Worm (Caenorhabditis elegans): Measurements from ENCODE around the gene C14C11.4.

The C14C11.4 gene

ce11 chrV:5693595-5693994 is 46.2 kb downstream of the C14C11.4 start (continued):
- no peak for TF ChIP-seq alr-1 (tag; optimal IDR thresholded peaks at IDR 0.05; ENCODE audit: borderline replicate concordance)
- TF ChIP-seq pqm-1 (tag; optimal IDR thresholded peaks at IDR 0.05): no peak
- TF ChIP-seq xbp-1 (tag; optimal IDR thresholded peaks at IDR 0.05): no peak
- no peak for TF ChIP-seq nhr-84 (tag; optimal IDR thresholded peaks at IDR 0.05)
- no peak for TF ChIP-seq fkh-4 (tag; optimal IDR thresholded peaks at IDR 0.05; ENCODE audit: borderline replicate concordance)
- TF ChIP-seq dpl-1 (GFP tag; optimal IDR thresholded peaks at IDR 0.05): no peak
- TF ChIP-seq sptf-1 (tag; optimal IDR thresholded peaks at IDR 0.05): no peak
- no peak for TF ChIP-seq pax-3 (tag; optimal IDR thresholded peaks at IDR 0.05)
- TF ChIP-seq mef-2 (tag; optimal IDR thresholded peaks at IDR 0.05): no peak
- TF ChIP-seq unc-86 (tag; optimal IDR thresholded peaks at IDR 0.05): no peak
- no peak for TF ChIP-seq fkh-10 (GFP tag; optimal IDR thresholded peaks at IDR 0.05)
- TF ChIP-seq vab-15 (tag; optimal IDR thresholded peaks at IDR 0.05): no peak
- TF ChIP-seq lin-39 (tag; optimal IDR thresholded peaks at IDR 0.05): no peak
- no peak for TF ChIP-seq ets-5 (GFP tag; IDR thresholded peaks at IDR 0.05)
- no peak for TF ChIP-seq hlh-4 (tag; optimal IDR thresholded peaks at IDR 0.05)
- TF ChIP-seq ceh-8 (GFP tag; optimal IDR thresholded peaks at IDR 0.05): no peak
- TF ChIP-seq nhr-11 (tag; optimal IDR thresholded peaks at IDR 0.05): no peak
- TF ChIP-seq tbx-2 (tag; optimal IDR thresholded peaks at IDR 0.05): peak; percentile 43
- TF ChIP-seq lsy-2 (tag; optimal IDR thresholded peaks at IDR 0.05): peak in 1 of 2 experiments; percentile 38
- TF ChIP-seq nhr-47 (tag; optimal IDR thresholded peaks at IDR 0.05): peak; percentile 15
- no peak for TF ChIP-seq ceh-90 (tag; optimal IDR thresholded peaks at IDR 0.05)
- TF ChIP-seq snpc-4 (tag; optimal IDR thresholded peaks at IDR 0.05): no peak
- TF ChIP-seq unc-130 (tag; optimal IDR thresholded peaks at IDR 0.05): peak; percentile 79
- TF ChIP-seq nhr-77 (tag; optimal IDR thresholded peaks at IDR 0.05): no peak
- TF ChIP-seq blmp-1 (tag; optimal IDR thresholded peaks at IDR 0.05): peak; percentile 88
- no peak for TF ChIP-seq nhr-237 (tag; optimal IDR thresholded peaks at IDR 0.05)
- no peak for TF ChIP-seq egl-27 (tag; optimal IDR thresholded peaks at IDR 0.05)
- no peak for TF ChIP-seq ceh-63 (GFP tag; optimal IDR thresholded peaks at IDR 0.05)
- TF ChIP-seq ama-1 (optimal IDR thresholded peaks at IDR 0.05): no peak
- no peak for TF ChIP-seq sup-37 (GFP tag; optimal IDR thresholded peaks at IDR 0.05)
- TF ChIP-seq unc-62 (GFP tag; optimal IDR thresholded peaks at IDR 0.05): no peak
- no peak for TF ChIP-seq isw-1 (GFP tag; IDR thresholded peaks at IDR 0.05)
- TF ChIP-seq dsc-1 (tag; optimal IDR thresholded peaks at IDR 0.05): no peak
- TF ChIP-seq elt-3 (tag; optimal IDR thresholded peaks at IDR 0.05): peak; percentile 50 to 97 (median 68)
- TF ChIP-seq lin-15B (tag; optimal IDR thresholded peaks at IDR 0.05): no peak
- no peak for TF ChIP-seq nhr-76 (tag; optimal IDR thresholded peaks at IDR 0.05)
- TF ChIP-seq hlh-17 (GFP tag; optimal IDR thresholded peaks at IDR 0.05; ENCODE audit: borderline replicate concordance): no peak
- no peak for TF ChIP-seq skn-1 (tag; optimal IDR thresholded peaks at IDR 0.05)
- TF ChIP-seq snu-23 (GFP tag; optimal IDR thresholded peaks at IDR 0.05): peak; percentile 52
- no peak for TF ChIP-seq C16A3.4 (tag; optimal IDR thresholded peaks at IDR 0.05)
- no peak for TF ChIP-seq aly-2 (tag; optimal IDR thresholded peaks at IDR 0.05)
- TF ChIP-seq nhr-20 (tag; optimal IDR thresholded peaks at IDR 0.05): peak; percentile 77
- TF ChIP-seq aha-1 (tag; optimal IDR thresholded peaks at IDR 0.05): no peak
- TF ChIP-seq unc-98 (GFP tag; IDR thresholded peaks at IDR 0.05): no peak
- TF ChIP-seq F16B12.6 (tag; optimal IDR thresholded peaks at IDR 0.05): no peak
- TF ChIP-seq nhr-28 (tag; optimal IDR thresholded peaks at IDR 0.05): no peak
- no peak for TF ChIP-seq fos-1 (tag; optimal IDR thresholded peaks at IDR 0.05)
- no peak for TF ChIP-seq C34B4.2 (tag; optimal IDR thresholded peaks at IDR 0.05)
- no peak for TF ChIP-seq ceh-82 (tag; optimal IDR thresholded peaks at IDR 0.05)
- TF ChIP-seq fkh-8 (tag; optimal IDR thresholded peaks at IDR 0.05): no peak
- no peak for TF ChIP-seq mep-1 (tag; optimal IDR thresholded peaks at IDR 0.05)
- no peak for TF ChIP-seq elt-2 (tag; optimal IDR thresholded peaks at IDR 0.05)
- no peak for TF ChIP-seq efl-3 (GFP tag; optimal IDR thresholded peaks at IDR 0.05)
- TF ChIP-seq mdl-1 (tag; optimal IDR thresholded peaks at IDR 0.05): peak in 1 of 2 experiments; percentile 47
- TF ChIP-seq unc-30 (tag; optimal IDR thresholded peaks at IDR 0.05): no peak

Measured in whole organism, L1 larva.